Fruit fly (Drosophila melanogaster) whole organism, embryonic: ENCODE results near the gene Lamtor4.

Experiments
- Atf3 ChIP-seq: fragments of 200-800 bp; sonication (Bioruptor generic); optimal IDR thresholded peaks from 3 replicates; lab custom pipeline; 2016; ENCODE audit warnings: missing biosample characterization, missing genetic modification characterization
- Awh ChIP-seq: fragments of 200-800 bp; sonication (Bioruptor generic); IDR thresholded peaks from 2 replicates; pipeline ENCODE4, ENCODE4 v1.3.6; 2022; ENCODE audit warnings: missing biosample characterization, missing genetic modification characterization
- BEAF-32 ChIP-seq: fragments of 200-800 bp; sonication (Bioruptor generic); optimal IDR thresholded peaks from 3 replicates; lab custom pipeline; 2017; ENCODE audit warnings: missing biosample characterization, missing genetic modification characterization, mild to moderate bottlenecking, moderate library complexity, missing genetic modification reagents
- C15 ChIP-seq: fragments of 200-800 bp; sonication (Bioruptor generic); IDR thresholded peaks from 3 replicates; pipeline ENCODE4 v1.3.6; 2022; ENCODE audit warnings: missing biosample characterization, missing genetic modification characterization
- CG10462 ChIP-seq: fragments of 200-800 bp; sonication (Bioruptor generic); optimal IDR thresholded peaks from 2 replicates; lab custom pipeline; 2016; ENCODE audit warnings: missing biosample characterization, missing genetic modification characterization
- CG12219 ChIP-seq: fragments of 200-800 bp; sonication (Bioruptor generic); optimal IDR thresholded peaks from 3 replicates; lab custom pipeline; 2018; ENCODE audit warnings: missing biosample characterization, mild to moderate bottlenecking, missing genetic modification characterization
- CG12769 ChIP-seq: fragments of 200-800 bp; sonication (Bioruptor generic); optimal IDR thresholded peaks from 2 replicates; lab custom pipeline; 2019; ENCODE audit warnings: missing biosample characterization, mild to moderate bottlenecking, missing genetic modification characterization, moderate library complexity
- CG13775 ChIP-seq: fragments of 200-800 bp; sonication (Bioruptor generic); optimal IDR thresholded peaks from 3 replicates; lab custom pipeline; 2017; ENCODE audit warnings: missing biosample characterization, mild to moderate bottlenecking, missing genetic modification characterization
- CG14710 ChIP-seq: fragments of 200-800 bp; sonication (Bioruptor generic); optimal IDR thresholded peaks from 3 replicates; lab custom pipeline; 2019; ENCODE audit warnings: missing biosample characterization, mild to moderate bottlenecking, missing genetic modification characterization, moderate library complexity
- CG15269 ChIP-seq: fragments of 200-800 bp; sonication (Bioruptor generic); optimal IDR thresholded peaks from 2 replicates; lab custom pipeline; 2018; ENCODE audit warnings: missing biosample characterization, mild to moderate bottlenecking, missing genetic modification characterization, moderate library complexity
- CG15479 ChIP-seq: fragments of 200-800 bp; sonication (Bioruptor generic); optimal IDR thresholded peaks from 3 replicates; lab custom pipeline; 2019; ENCODE audit warnings: missing biosample characterization, mild to moderate bottlenecking, missing genetic modification characterization, moderate library complexity
- CG17912 ChIP-seq: fragments of 200-800 bp; sonication (Bioruptor generic); optimal IDR thresholded peaks from 2 replicates; lab custom pipeline; 2018; ENCODE audit warnings: missing biosample characterization, mild to moderate bottlenecking, missing genetic modification characterization
- CG2202 ChIP-seq: fragments of 200-800 bp; sonication (Bioruptor generic); optimal IDR thresholded peaks from 2 replicates; lab custom pipeline; 2018; ENCODE audit warnings: missing biosample characterization, mild to moderate bottlenecking, missing genetic modification characterization
- CG42726 ChIP-seq: fragments of 200-800 bp; sonication (Bioruptor generic); IDR thresholded peaks from 2 replicates; pipeline ENCODE4 v1.3.6; 2022; ENCODE audit warnings: missing biosample characterization, missing genetic modification characterization; ENCODE audit not compliant: partially characterized antibody
- CG6813 ChIP-seq: fragments of 200-800 bp; sonication (Bioruptor generic); optimal IDR thresholded peaks from 2 replicates; lab custom pipeline; 2017; ENCODE audit warnings: missing biosample characterization, missing genetic modification characterization, mild to moderate bottlenecking, moderate library complexity, missing genetic modification reagents
- CG8089 ChIP-seq: fragments of 200-800 bp; sonication (Bioruptor generic); optimal IDR thresholded peaks from 3 replicates; lab custom pipeline; 2016; ENCODE audit warnings: missing biosample characterization, missing genetic modification characterization
- D ChIP-seq, 2 experiments: fragments of 200-800 bp in 1 of 2; fragments of >200 bp in 1 of 2; sonication (Bioruptor generic) in 1 of 2; optimal IDR thresholded peaks; 2 replicates in 1 of 2; 3 replicates in 1 of 2; lab custom pipeline; 2017; ENCODE audit warnings: mild to moderate bottlenecking in 1 of 2, missing biosample characterization in 1 of 2, missing genetic modification characterization in 1 of 2, missing genetic modification reagents in 1 of 2
- Dfd ChIP-seq, 2 experiments: fragments of >200 bp; optimal IDR thresholded peaks; 2 replicates each; lab custom pipeline; 2017; ENCODE audit warnings: missing biosample characterization in 2 of 2, missing genetic modification characterization in 2 of 2
- Ets97D ChIP-seq: fragments of 200-800 bp; sonication (Bioruptor generic); optimal IDR thresholded peaks from 3 replicates; lab custom pipeline; 2016; ENCODE audit warnings: missing biosample characterization, missing genetic modification characterization
- Oaz ChIP-seq: fragments of 200-800 bp; sonication (Bioruptor generic); IDR thresholded peaks from 2 replicates; pipeline ENCODE4 v1.3.6; 2022; ENCODE audit warnings: missing biosample characterization, missing genetic modification characterization
- Optix ChIP-seq: fragments of 200-800 bp; sonication (Bioruptor generic); IDR thresholded peaks from 3 replicates; pipeline ENCODE4 v1.3.6; 2022; ENCODE audit warnings: missing biosample characterization, missing genetic modification characterization
- Sox100B ChIP-seq: fragments of 200-800 bp; sonication (Bioruptor generic); optimal IDR thresholded peaks from 3 replicates; lab custom pipeline; 2018; ENCODE audit warnings: missing biosample characterization, mild to moderate bottlenecking, missing genetic modification characterization
- Vsx1 ChIP-seq: fragments of 200-800 bp; sonication (Bioruptor generic); optimal IDR thresholded peaks from 2 replicates; lab custom pipeline; 2017; ENCODE audit warnings: missing biosample characterization, mild to moderate bottlenecking, missing genetic modification characterization, missing genetic modification reagents
- abd-A ChIP-seq: fragments of 200-800 bp; sonication (Bioruptor generic); optimal IDR thresholded peaks from 3 replicates; lab custom pipeline; 2019; ENCODE audit warnings: missing biosample characterization, mild to moderate bottlenecking, missing genetic modification characterization, moderate library complexity
- cad ChIP-seq: fragments of >200 bp; optimal IDR thresholded peaks from 2 replicates; lab custom pipeline; 2017; ENCODE audit warnings: missing biosample characterization, missing genetic modification characterization
- chinmo ChIP-seq: fragments of 200-800 bp; sonication (Bioruptor generic); IDR thresholded peaks from 4 replicates; pipeline ENCODE4 v1.3.6; 2022; ENCODE audit warnings: missing biosample characterization, missing genetic modification characterization; ENCODE audit not compliant: partially characterized antibody
- gce ChIP-seq: fragments of 200-800 bp; sonication (Bioruptor generic); IDR thresholded peaks from 3 replicates; pipeline ENCODE4 v1.3.6; 2022; ENCODE audit warnings: missing biosample characterization, missing genetic modification characterization
- h ChIP-seq: fragments of >200 bp; optimal IDR thresholded peaks from 2 replicates; lab custom pipeline; 2017
- hb ChIP-seq: fragments of 200-800 bp; sonication (Bioruptor generic); IDR thresholded peaks from 3 replicates; pipeline ENCODE4 v1.3.6; 2022; ENCODE audit warnings: missing biosample characterization, missing genetic modification characterization; ENCODE audit not compliant: partially characterized antibody
- hbn ChIP-seq: fragments of 200-800 bp; sonication (Bioruptor generic); IDR thresholded peaks from 2 replicates; pipeline ENCODE4 v1.3.6; 2022; ENCODE audit warnings: missing biosample characterization, missing genetic modification characterization; ENCODE audit not compliant: partially characterized antibody
- knrl ChIP-seq: fragments of 200-800 bp; sonication (Bioruptor generic); IDR thresholded peaks from 3 replicates; pipeline ENCODE4 v1.3.6; 2022; ENCODE audit warnings: missing biosample characterization, missing genetic modification characterization; ENCODE audit not compliant: partially characterized antibody
- maf-S ChIP-seq: fragments of 200-800 bp; sonication (Bioruptor generic); optimal IDR thresholded peaks from 2 replicates; lab custom pipeline; 2016; ENCODE audit warnings: missing biosample characterization, missing genetic modification characterization
- oc ChIP-seq: fragments of 200-800 bp; sonication (Bioruptor generic); optimal IDR thresholded peaks from 2 replicates; lab custom pipeline; 2018; ENCODE audit warnings: missing biosample characterization, mild to moderate bottlenecking, missing genetic modification characterization, moderate library complexity
- pros ChIP-seq: fragments of 200-800 bp; sonication (Bioruptor generic); optimal IDR thresholded peaks from 3 replicates; lab custom pipeline; 2019; ENCODE audit warnings: missing biosample characterization, mild to moderate bottlenecking, missing genetic modification characterization, moderate library complexity
- psq ChIP-seq: fragments of 200-800 bp; sonication (Bioruptor generic); optimal IDR thresholded peaks from 2 replicates; lab custom pipeline; 2017; ENCODE audit warnings: missing biosample characterization, missing genetic modification characterization
- sd ChIP-seq: fragments of 200-800 bp; sonication (Bioruptor generic); optimal IDR thresholded peaks from 3 replicates; lab custom pipeline; 2018; ENCODE audit warnings: missing biosample characterization, mild to moderate bottlenecking, missing genetic modification characterization, moderate library complexity
- sens ChIP-seq: fragments of 200-800 bp; sonication (Bioruptor generic); peaks from one replicate; lab custom pipeline; 2016; ENCODE audit warnings: missing biosample characterization, missing genetic modification characterization
- tgo ChIP-seq: fragments of 200-800 bp; sonication (Bioruptor generic); IDR thresholded peaks from 3 replicates; pipeline ENCODE4 v1.3.6; 2022; ENCODE audit warnings: missing biosample characterization, missing genetic modification characterization
- tll ChIP-seq, 2 experiments: fragments of 200-800 bp in 1 of 2; fragments of >200 bp in 1 of 2; sonication (Bioruptor generic) in 1 of 2; optimal IDR thresholded peaks; 2 replicates each; lab custom pipeline; 2017 to 2019; ENCODE audit warnings: missing biosample characterization in 2 of 2, missing genetic modification characterization in 2 of 2, mild to moderate bottlenecking in 1 of 2, moderate library complexity in 1 of 2
- usp ChIP-seq: fragments of >200 bp; optimal IDR thresholded peaks from 2 replicates; lab custom pipeline; 2017; ENCODE audit warnings: missing biosample characterization, missing genetic modification characterization
- vnd ChIP-seq: fragments of 200-800 bp; sonication (Bioruptor generic); IDR thresholded peaks from 3 replicates; pipeline ENCODE4 v1.3.6; 2022; ENCODE audit warnings: missing biosample characterization, missing genetic modification characterization; ENCODE audit not compliant: partially characterized antibody
- vvl ChIP-seq: fragments of 200-800 bp; sonication (Bioruptor generic); IDR thresholded peaks from 2 replicates; pipeline ENCODE4 v1.3.6; 2022; ENCODE audit warnings: missing biosample characterization, missing genetic modification characterization
- yki ChIP-seq: fragments of >200 bp; optimal IDR thresholded peaks from 3 replicates; lab custom pipeline; 2018
- z ChIP-seq: fragments of 200-800 bp; sonication (Bioruptor generic); IDR thresholded peaks from 3 replicates; pipeline ENCODE4 v1.3.6; 2022; ENCODE audit warnings: missing biosample characterization, missing genetic modification characterization

Lamtor4 gene

dm6 chr3L:3847810-3848326, 48.8 kb upstream of the Lamtor4 start (continued):
- TF ChIP-seq h (lab: Kevin White, UChicago) (no peak), Dfd (GFP tag; optimal IDR thresholded peaks at IDR 0.05; lab: Kevin White, UChicago) (no peak), knrl (GFP tag; lab: Robert Waterston, UW) (no peak), tgo (no peak), Oaz (GFP tag; lab: Robert Waterston, UW) (no peak), CG15269 (tag; lab: Kevin White, UChicago) (no peak), psq (no peak), CG10462 (GFP tag; lab: Kevin White, UChicago) (no peak), CG14710 (tag; lab: Kevin White, UChicago) (no peak), sd (tag; lab: Kevin White, UChicago) (peak; percentile 23)

dm6 chr3L:3848687-3849270, 47.9 kb upstream of the Lamtor4 start:
- TF ChIP-seq z (GFP tag; lab: Robert Waterston, UW), result 0 out of 3 replicates have a peak, but pooled peaks have one; percentile 18
- peak; percentile 97 for TF ChIP-seq D (optimal IDR thresholded peaks at IDR 0.05; lab: Kevin White, UChicago)
- TF ChIP-seq D (GFP tag; optimal IDR thresholded peaks at IDR 0.05; lab: Kevin White, UChicago), result no peak
- peak; percentile 39 for TF ChIP-seq cad (GFP tag; lab: Kevin White, UChicago)
- peak; percentile 8 for TF ChIP-seq CG15479
- TF ChIP-seq BEAF-32 (GFP tag; lab: Kevin White, UChicago), result no peak
- TF ChIP-seq maf-S (GFP tag; lab: Kevin White, UChicago), result no peak
- 0 out of 3 replicates have a peak, but pooled peaks have one; percentile 18 for TF ChIP-seq vnd
- TF ChIP-seq pros, result peak; percentile 40
- TF ChIP-seq sens (GFP tag; lab: Kevin White, UChicago), result peak; percentile 28
- no peak for TF ChIP-seq CG13775 (GFP tag; lab: Kevin White, UChicago)
- TF ChIP-seq tll (GFP tag; optimal IDR thresholded peaks at IDR 0.05; lab: Kevin White, UChicago), result peak in 1 of 2 experiments; percentile 93

dm6 chr3L:3849763-3850162, 46.9 kb upstream of the Lamtor4 start:
- no peak for TF ChIP-seq CG2202 (tag; lab: Kevin White, UChicago)
- TF ChIP-seq usp, result no peak
- no peak for TF ChIP-seq CG6813 (GFP tag; lab: Kevin White, UChicago)
- no peak for TF ChIP-seq tll (GFP tag; optimal IDR thresholded peaks at IDR 0.05; lab: Kevin White, UChicago)
- TF ChIP-seq gce, result no peak
- TF ChIP-seq hb (GFP tag; lab: Robert Waterston, UW), result no peak
- TF ChIP-seq oc (tag; lab: Kevin White, UChicago), result peak; percentile 45
- no peak for TF ChIP-seq C15
- TF ChIP-seq yki, result no peak
- no peak for TF ChIP-seq z (GFP tag; lab: Robert Waterston, UW)
- no peak for TF ChIP-seq Atf3 (GFP tag; lab: Kevin White, UChicago)
- TF ChIP-seq Sox100B (GFP tag; lab: Kevin White, UChicago), result no peak
- no peak for TF ChIP-seq Ets97D (GFP tag; lab: Kevin White, UChicago)
- no peak for TF ChIP-seq CG12769
- no peak for TF ChIP-seq Optix (GFP tag; lab: Robert Waterston, UW)
- TF ChIP-seq CG12219 (GFP tag; lab: Kevin White, UChicago), result no peak
- no peak for TF ChIP-seq CG42726
- peak; percentile 59; the same call in 1 of the 2 replicates for TF ChIP-seq vvl
- TF ChIP-seq Awh (GFP tag; lab: Robert Waterston, UW), result peak; percentile 90
- peak; percentile 79 for TF ChIP-seq abd-A (tag; lab: Kevin White, UChicago)
- TF ChIP-seq CG17912 (GFP tag; lab: Kevin White, UChicago), result no peak
- no peak for TF ChIP-seq hbn
- peak; percentile 8 for TF ChIP-seq Vsx1 (GFP tag; lab: Kevin White, UChicago)
- 0 out of 4 replicates have a peak, but pooled peaks have one; percentile 51 for TF ChIP-seq chinmo (GFP tag; lab: Robert Waterston, UW)
- TF ChIP-seq CG8089 (GFP tag; lab: Kevin White, UChicago), result no peak
